Worm (Caenorhabditis elegans) whole organism, mixed stage, embryonic: ENCODE results near the gene ptp-3.

Experiments
- M03D4.4 ChIP-seq: sonication (generic microtip); optimal IDR thresholded peaks from 2 replicates; lab custom pipeline; 2017; ENCODE audit warnings: mild to moderate bottlenecking, missing genetic modification characterization, missing compliant biosample characterization
- bed-3 ChIP-seq: fragments of 200-800 bp; sonication (Bioruptor generic); optimal IDR thresholded peaks from 3 replicates; lab custom pipeline; 2018; ENCODE audit warnings: mild to moderate bottlenecking, missing genetic modification characterization, moderate library complexity, missing compliant biosample characterization
- blmp-1 ChIP-seq: fragments of 150-350 bp; optimal IDR thresholded peaks from 2 replicates; lab custom pipeline; 2014; ENCODE audit warnings: missing biosample characterization, missing genetic modification characterization
- ceh-43 ChIP-seq: fragments of 200-800 bp; sonication (Bioruptor generic); optimal IDR thresholded peaks from 2 replicates; lab custom pipeline; 2018; ENCODE audit warnings: mild to moderate bottlenecking, missing genetic modification characterization, moderate library complexity, missing compliant biosample characterization
- ceh-83 ChIP-seq: fragments of 200-800 bp; sonication (Bioruptor generic); optimal IDR thresholded peaks from 2 replicates; lab custom pipeline; 2018; ENCODE audit warnings: mild to moderate bottlenecking, missing genetic modification characterization, missing compliant biosample characterization
- ces-1 ChIP-seq: fragments of 150-350 bp; optimal IDR thresholded peaks from 2 replicates; lab custom pipeline; 2014; ENCODE audit warnings: missing biosample characterization, missing genetic modification reagents, missing genetic modification characterization
- cnd-1 ChIP-seq: fragments of 200-800 bp; sonication (Bioruptor generic); optimal IDR thresholded peaks from 2 replicates; lab custom pipeline; 2018; ENCODE audit warnings: mild to moderate bottlenecking, missing genetic modification characterization, missing compliant biosample characterization
- drap-1 ChIP-seq: fragments of 200-800 bp; sonication (Bioruptor generic); optimal IDR thresholded peaks from 3 replicates; lab custom pipeline; 2018; ENCODE audit warnings: mild to moderate bottlenecking, missing genetic modification characterization, missing compliant biosample characterization
- elt-1 ChIP-seq: sonication (generic microtip); optimal IDR thresholded peaks from 2 replicates; lab custom pipeline; 2017; ENCODE audit warnings: missing genetic modification characterization, mild to moderate bottlenecking, missing compliant biosample characterization, antibody characterized with exemption, moderate library complexity, borderline replicate concordance; ENCODE audit not compliant: insufficient read depth
- elt-3 ChIP-seq: fragments of 150-350 bp; optimal IDR thresholded peaks from 2 replicates; lab custom pipeline; 2014; ENCODE audit warnings: missing biosample characterization, missing genetic modification characterization
- flh-1 ChIP-seq: fragments of 200-800 bp; sonication (Bioruptor generic); optimal IDR thresholded peaks from 2 replicates; lab custom pipeline; 2018; ENCODE audit warnings: mild to moderate bottlenecking, missing genetic modification characterization, moderate library complexity, missing compliant biosample characterization
- ham-2 ChIP-seq: fragments of 200-800 bp; sonication (Bioruptor generic); optimal IDR thresholded peaks from 2 replicates; lab custom pipeline; 2018; ENCODE audit warnings: mild to moderate bottlenecking, missing genetic modification characterization, missing compliant biosample characterization
- hlh-1 ChIP-seq: fragments of 150-350 bp; optimal IDR thresholded peaks from 2 replicates; lab custom pipeline; 2014; ENCODE audit warnings: missing biosample characterization, missing genetic modification reagents, missing genetic modification characterization
- lin-13 ChIP-seq: fragments of 150-350 bp; optimal IDR thresholded peaks from 2 replicates; lab custom pipeline; 2014; ENCODE audit warnings: missing biosample characterization, missing genetic modification characterization
- lin-32 ChIP-seq: fragments of 200-800 bp; sonication (Bioruptor generic); optimal IDR thresholded peaks from 2 replicates; lab custom pipeline; 2018; ENCODE audit warnings: mild to moderate bottlenecking, missing genetic modification characterization, missing compliant biosample characterization
- lsy-2 ChIP-seq: fragments of 150-350 bp; optimal IDR thresholded peaks from 2 replicates; lab custom pipeline; 2014; ENCODE audit warnings: missing biosample characterization, missing genetic modification characterization
- mab-5 ChIP-seq: fragments of 150-350 bp; optimal IDR thresholded peaks from 2 replicates; lab custom pipeline; 2014; ENCODE audit warnings: missing biosample characterization, missing genetic modification characterization
- mep-1 ChIP-seq: fragments of 150-350 bp; optimal IDR thresholded peaks from 2 replicates; lab custom pipeline; 2017; ENCODE audit warnings: missing biosample characterization, missing genetic modification reagents, missing genetic modification characterization, inconsistent platforms
- mls-2 ChIP-seq: sonication (generic microtip); optimal IDR thresholded peaks from 2 replicates; lab custom pipeline; 2016; ENCODE audit warnings: mild to moderate bottlenecking, missing genetic modification characterization, moderate library complexity, missing compliant biosample characterization
- nhr-12 ChIP-seq: fragments of 150-350 bp; optimal IDR thresholded peaks from 2 replicates; lab custom pipeline; 2014; ENCODE audit warnings: missing biosample characterization, missing genetic modification characterization
- nhr-2 ChIP-seq: fragments of 150-350 bp; optimal IDR thresholded peaks from 2 replicates; lab custom pipeline; 2014; ENCODE audit warnings: missing biosample characterization, missing genetic modification characterization
- nhr-237 ChIP-seq: fragments of 150-350 bp; optimal IDR thresholded peaks from 2 replicates; lab custom pipeline; 2014; ENCODE audit warnings: missing biosample characterization, missing genetic modification characterization
- nhr-28 ChIP-seq: fragments of 150-350 bp; optimal IDR thresholded peaks from 2 replicates; lab custom pipeline; 2014; ENCODE audit warnings: missing biosample characterization, missing genetic modification characterization
- nhr-76 ChIP-seq: sonication (generic microtip); optimal IDR thresholded peaks from 2 replicates; lab custom pipeline; 2017; ENCODE audit warnings: missing biosample characterization, missing genetic modification characterization
- pha-4 ChIP-seq: fragments of 150-350 bp; optimal IDR thresholded peaks from 2 replicates; lab custom pipeline; 2018; ENCODE audit warnings: missing biosample characterization, missing genetic modification reagents, missing genetic modification characterization
- sem-2 ChIP-seq: fragments of 200-800 bp; sonication (Bioruptor generic); optimal IDR thresholded peaks from 2 replicates; lab custom pipeline; 2018; ENCODE audit warnings: mild to moderate bottlenecking, missing genetic modification characterization, missing compliant biosample characterization
- snpc-4 ChIP-seq: fragments of 150-350 bp; optimal IDR thresholded peaks from 2 replicates; lab custom pipeline; 2014; ENCODE audit warnings: missing biosample characterization, missing genetic modification characterization
- sptf-1 ChIP-seq: sonication (generic microtip); optimal IDR thresholded peaks from 2 replicates; lab custom pipeline; 2017; ENCODE audit warnings: mild to moderate bottlenecking, missing genetic modification characterization, moderate library complexity, missing compliant biosample characterization
- tbx-8 ChIP-seq: fragments of 200-800 bp; sonication (Bioruptor generic); optimal IDR thresholded peaks from 2 replicates; lab custom pipeline; 2018; ENCODE audit warnings: mild to moderate bottlenecking, missing genetic modification characterization, moderate library complexity, missing compliant biosample characterization
- unc-120 ChIP-seq: sonication (generic microtip); optimal IDR thresholded peaks from 2 replicates; lab custom pipeline; 2017; ENCODE audit warnings: missing genetic modification characterization, missing compliant biosample characterization; ENCODE audit not compliant: poor library complexity, severe bottlenecking
- unc-39 ChIP-seq: fragments of 150-350 bp; optimal IDR thresholded peaks from 2 replicates; lab custom pipeline; 2014; ENCODE audit warnings: missing biosample characterization, missing genetic modification characterization
- unc-62 ChIP-seq: fragments of 150-350 bp; optimal IDR thresholded peaks from 2 replicates; lab custom pipeline; 2014; ENCODE audit warnings: missing biosample characterization, missing genetic modification reagents, missing genetic modification characterization
- zip-8 ChIP-seq: fragments of 150-350 bp; optimal IDR thresholded peaks from 2 replicates; lab custom pipeline; 2014; ENCODE audit warnings: missing biosample characterization, missing genetic modification characterization
- ztf-11 ChIP-seq: fragments of 150-350 bp; optimal IDR thresholded peaks from 2 replicates; lab custom pipeline; 2014; ENCODE audit warnings: missing biosample characterization, missing genetic modification characterization

ptp-3 gene

DNA sequence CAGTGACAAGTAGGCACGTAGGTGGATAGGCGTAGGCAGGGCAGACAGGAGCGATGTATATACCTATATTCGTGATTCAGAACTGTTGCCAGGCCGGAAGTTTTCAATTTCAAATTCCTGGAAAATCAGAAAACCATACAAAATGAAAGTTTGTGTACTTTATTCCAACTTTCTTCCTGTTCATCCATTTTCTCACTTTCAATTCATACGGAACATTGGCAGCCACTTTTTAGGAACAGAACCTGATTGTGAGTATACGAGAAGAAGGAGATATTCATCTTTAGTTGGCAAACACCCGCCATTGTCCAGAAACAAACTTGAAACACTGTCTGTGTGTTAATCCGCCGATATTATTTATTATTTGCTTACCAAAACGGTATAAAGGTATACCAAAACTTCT lies 60.4 kb downstream of the ptp-3 start, which contains the start of gene srlf-15:
TSS of gene srlf-15 (plus strand) at position 301 of the 400 bp plus-strand sequence.
- TF ChIP-seq mep-1 (tag; lab: Kevin White, UChicago) (no peak), unc-120 (no peak), ceh-43 (GFP tag; lab: Kevin White, UChicago) (no peak), M03D4.4 (tag; lab: Kevin White, UChicago) (no peak), lin-32 (no peak), pha-4 (no peak), mls-2 (tag; lab: Kevin White, UChicago) (no peak), mab-5 (tag; lab: Kevin White, UChicago) (no peak), ztf-11 (no peak), flh-1 (GFP tag; lab: Kevin White, UChicago) (no peak), unc-62 (GFP tag; lab: Kevin White, UChicago) (no peak), ceh-83 (GFP tag; lab: Kevin White, UChicago) (no peak), drap-1 (no peak), nhr-28 (tag; lab: Kevin White, UChicago) (no peak), cnd-1 (tag; lab: Kevin White, UChicago) (no peak), nhr-76 (tag; lab: Kevin White, UChicago) (no peak)

DNA sequence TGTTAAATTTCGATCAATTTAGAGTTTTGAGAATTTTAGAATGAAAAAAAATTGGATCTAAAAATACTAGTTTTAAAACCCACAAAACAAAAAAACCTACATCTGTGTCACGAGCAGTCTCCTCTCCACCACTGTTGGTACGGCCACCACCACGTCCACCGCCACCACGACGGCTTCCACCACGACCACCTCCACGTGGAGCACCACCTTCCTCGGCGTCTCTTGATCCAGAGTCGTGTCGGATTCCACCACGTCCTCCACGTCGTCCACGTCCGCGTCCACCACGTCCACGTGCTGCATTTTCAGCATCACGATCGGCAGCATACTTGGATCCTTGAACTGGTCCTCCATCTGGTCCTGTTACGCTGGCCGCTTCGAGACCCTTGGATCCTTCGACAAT lies 64.8 kb downstream of the ptp-3 start:
- no peak for TF ChIP-seq hlh-1 (tag; lab: Kevin White, UChicago)
- no peak for TF ChIP-seq lsy-2 (tag; lab: Kevin White, UChicago)
- no peak for TF ChIP-seq blmp-1 (tag; lab: Kevin White, UChicago)
- TF ChIP-seq M03D4.4 (tag; lab: Kevin White, UChicago), result no peak
- no peak for TF ChIP-seq bed-3
- TF ChIP-seq lin-13 (tag; lab: Kevin White, UChicago), result no peak
- no peak for TF ChIP-seq snpc-4 (tag; lab: Kevin White, UChicago)
- no peak for TF ChIP-seq pha-4
- TF ChIP-seq flh-1 (GFP tag; lab: Kevin White, UChicago), result no peak
- no peak for TF ChIP-seq cnd-1 (tag; lab: Kevin White, UChicago)
- no peak for TF ChIP-seq nhr-76 (tag; lab: Kevin White, UChicago)
- no peak for TF ChIP-seq unc-39 (tag; lab: Kevin White, UChicago)

DNA sequence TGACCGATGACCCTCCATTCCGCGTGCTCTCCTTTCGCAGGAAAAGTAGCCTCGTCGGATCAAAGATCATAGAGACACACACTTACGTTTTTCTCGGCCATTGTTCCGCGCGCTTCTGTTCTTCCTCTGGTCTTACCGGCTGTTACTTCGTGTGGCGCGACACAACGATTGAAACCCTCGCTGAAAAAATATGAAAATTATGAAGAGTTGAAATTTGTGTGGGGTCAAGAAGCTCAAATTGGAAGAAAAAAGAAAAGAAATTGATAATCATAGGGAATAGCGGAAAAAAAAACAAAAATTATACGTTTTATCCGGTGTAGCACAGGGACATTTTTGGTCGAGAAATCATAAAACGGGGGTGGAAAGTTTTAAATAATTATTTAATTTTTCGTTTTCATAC lies 65.7 kb downstream of the ptp-3 start, which contains the start of gene cey-1:
TSS of gene cey-1 (minus strand) at position 180 of the 400 bp plus-strand sequence.
- no peak for TF ChIP-seq ces-1 (GFP tag; lab: Kevin White, UChicago)
- TF ChIP-seq sem-2, result no peak
- no peak for TF ChIP-seq ceh-43 (GFP tag; lab: Kevin White, UChicago)
- no peak for TF ChIP-seq bed-3
- TF ChIP-seq nhr-12 (tag; lab: Kevin White, UChicago), result no peak
- TF ChIP-seq zip-8 (tag; lab: Kevin White, UChicago), result no peak
- TF ChIP-seq unc-120, result no peak
- no peak for TF ChIP-seq elt-1
- TF ChIP-seq blmp-1 (tag; lab: Kevin White, UChicago), result no peak
- no peak for TF ChIP-seq unc-39 (tag; lab: Kevin White, UChicago)

DNA sequence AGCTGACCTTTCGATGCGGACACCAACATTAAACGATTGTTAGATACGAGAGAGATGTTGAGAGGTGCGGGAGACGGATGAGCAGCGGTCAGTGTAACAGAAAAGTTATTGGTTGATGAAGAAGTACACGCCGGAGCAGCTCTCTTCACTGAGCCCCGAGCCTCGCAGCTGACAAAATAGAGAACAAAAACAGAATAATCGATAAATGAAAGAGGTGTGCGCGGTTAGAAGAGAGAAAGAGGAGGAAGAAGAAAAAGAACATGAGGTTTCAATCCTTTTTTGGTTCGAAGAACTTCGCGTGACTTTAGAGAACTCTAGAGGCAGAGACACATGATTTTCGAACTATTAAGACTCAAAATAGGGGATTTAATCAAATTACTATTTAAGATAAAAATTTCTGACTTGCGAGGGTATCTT lies 66.5 kb downstream of the ptp-3 start:
- TF ChIP-seq unc-120, result peak; percentile 60
- TF ChIP-seq lin-13 (tag; lab: Kevin White, UChicago), result no peak
- no peak for TF ChIP-seq nhr-2
- TF ChIP-seq tbx-8 (GFP tag; lab: Kevin White, UChicago), result no peak
- TF ChIP-seq hlh-1 (tag; lab: Kevin White, UChicago), result peak; percentile 90
- TF ChIP-seq M03D4.4 (tag; lab: Kevin White, UChicago), result peak; percentile 42
- TF ChIP-seq nhr-237 (tag; lab: Kevin White, UChicago), result no peak
- TF ChIP-seq zip-8 (tag; lab: Kevin White, UChicago), result no peak
- TF ChIP-seq ceh-83 (GFP tag; lab: Kevin White, UChicago), result no peak
- no peak for TF ChIP-seq mls-2 (tag; lab: Kevin White, UChicago)
- peak; percentile 58 for TF ChIP-seq unc-62 (GFP tag; lab: Kevin White, UChicago)

DNA sequence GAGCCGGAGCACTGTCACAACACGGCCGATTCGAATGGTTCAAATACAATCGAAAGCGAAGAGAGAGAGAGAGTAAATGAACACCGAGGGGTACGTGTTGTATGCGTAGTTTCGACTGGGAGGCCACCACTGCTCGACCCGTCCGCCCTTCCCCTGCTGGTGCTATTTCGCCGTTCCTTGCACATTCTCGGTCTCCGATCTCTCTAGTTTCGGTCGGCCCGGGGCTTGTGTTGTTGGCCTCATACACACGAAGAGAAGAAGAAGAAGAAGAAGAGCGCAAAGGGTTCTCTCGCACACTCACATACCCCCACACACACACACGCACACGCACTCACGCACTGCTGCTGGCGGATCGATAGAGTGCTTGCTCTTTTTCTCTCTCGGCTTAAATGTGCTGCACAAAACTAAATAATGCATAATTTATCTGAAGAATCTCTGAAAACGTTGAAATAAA lies 67.6 kb downstream of the ptp-3 start:
- peak; percentile 56 for TF ChIP-seq M03D4.4 (tag; lab: Kevin White, UChicago)
- TF ChIP-seq drap-1, result peak; percentile 67
- no peak for TF ChIP-seq nhr-12 (tag; lab: Kevin White, UChicago)
- TF ChIP-seq unc-62 (GFP tag; lab: Kevin White, UChicago), result no peak
- TF ChIP-seq blmp-1 (tag; lab: Kevin White, UChicago), result no peak
- TF ChIP-seq ceh-43 (GFP tag; lab: Kevin White, UChicago), result no peak
- TF ChIP-seq sptf-1 (tag; lab: Kevin White, UChicago), result peak; percentile 70
- peak; percentile 80 for TF ChIP-seq ces-1 (GFP tag; lab: Kevin White, UChicago)
- peak; percentile 45 for TF ChIP-seq lin-13 (tag; lab: Kevin White, UChicago)
- no peak for TF ChIP-seq sem-2
- no peak for TF ChIP-seq zip-8 (tag; lab: Kevin White, UChicago)
- peak; percentile 28 for TF ChIP-seq mep-1 (tag; lab: Kevin White, UChicago)
- TF ChIP-seq unc-120, result peak; percentile 81
- TF ChIP-seq lsy-2 (tag; lab: Kevin White, UChicago), result peak; percentile 25
- TF ChIP-seq nhr-237 (tag; lab: Kevin White, UChicago), result peak; percentile 3
- peak; percentile 37 for TF ChIP-seq nhr-2
- TF ChIP-seq ceh-83 (GFP tag; lab: Kevin White, UChicago), result peak; percentile 9
- peak; percentile 71 for TF ChIP-seq mls-2 (tag; lab: Kevin White, UChicago)
- no peak for TF ChIP-seq tbx-8 (GFP tag; lab: Kevin White, UChicago)
- no peak for TF ChIP-seq flh-1 (GFP tag; lab: Kevin White, UChicago)
- no peak for TF ChIP-seq bed-3
- no peak for TF ChIP-seq mab-5 (tag; lab: Kevin White, UChicago)
- no peak for TF ChIP-seq elt-1
- peak; percentile 30 for TF ChIP-seq pha-4
- no peak for TF ChIP-seq elt-3 (tag; lab: Kevin White, UChicago)
- TF ChIP-seq nhr-28 (tag; lab: Kevin White, UChicago), result no peak
- TF ChIP-seq ham-2 (GFP tag; lab: Kevin White, UChicago), result peak; percentile 81
- TF ChIP-seq ztf-11, result peak; percentile 42
- TF ChIP-seq cnd-1 (tag; lab: Kevin White, UChicago), result peak; percentile 51
- TF ChIP-seq unc-39 (tag; lab: Kevin White, UChicago), result no peak
- TF ChIP-seq hlh-1 (tag; lab: Kevin White, UChicago), result peak; percentile 68
- TF ChIP-seq snpc-4 (tag; lab: Kevin White, UChicago), result no peak
